Worm (Caenorhabditis elegans): Measurements from ENCODE around the gene ZK353.10.

The ZK353.10 gene

DNA sequence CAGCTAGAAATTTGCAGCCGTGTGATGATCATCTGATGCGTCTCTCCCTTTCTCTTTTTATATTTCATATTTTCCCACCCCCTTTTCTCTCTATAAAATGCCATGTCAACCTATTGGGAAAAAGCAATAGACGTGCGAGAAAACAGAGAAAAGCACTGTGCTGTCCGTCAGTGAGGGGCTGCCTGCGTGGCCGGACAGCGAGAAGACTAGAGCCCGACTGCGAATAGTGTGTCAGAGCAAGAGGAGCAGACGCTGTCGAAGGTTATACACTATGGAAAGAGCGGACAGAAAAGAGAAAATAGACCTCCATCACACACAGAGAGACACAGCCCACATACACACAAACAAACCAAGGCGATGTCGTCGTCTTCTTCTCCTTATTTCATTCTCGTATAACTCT lies 30.9 kb upstream of the ZK353.10 start (continued):
- TF ChIP-seq tlp-1 (tag; optimal IDR thresholded peaks at IDR 0.05) (no peak), nhr-11 (tag; optimal IDR thresholded peaks at IDR 0.05) (no peak), lin-13 (GFP tag; optimal IDR thresholded peaks at IDR 0.05) (peak; percentile 44), mdl-1 (tag; optimal IDR thresholded peaks at IDR 0.05) (peak in 1 of 2 experiments; percentile 63), pqm-1 (tag; optimal IDR thresholded peaks at IDR 0.05) (no peak), C16A3.4 (tag; optimal IDR thresholded peaks at IDR 0.05) (peak; percentile 56), fkh-8 (tag; optimal IDR thresholded peaks at IDR 0.05) (peak; percentile 68), C34B4.2 (tag; optimal IDR thresholded peaks at IDR 0.05) (no peak), fkh-10 (GFP tag; optimal IDR thresholded peaks at IDR 0.05) (no peak), snpc-4 (tag; optimal IDR thresholded peaks at IDR 0.05) (peak; percentile 10), F16B12.6 (tag; optimal IDR thresholded peaks at IDR 0.05) (peak; percentile 39), isw-1 (GFP tag; IDR thresholded peaks at IDR 0.05) (no peak), rnt-1 (tag; optimal IDR thresholded peaks at IDR 0.05) (peak; percentile 22), alr-1 (tag; optimal IDR thresholded peaks at IDR 0.05; ENCODE audit: borderline replicate concordance) (no peak), ztf-4 (tag; optimal IDR thresholded peaks at IDR 0.05) (peak; percentile 13), xbp-1 (tag; optimal IDR thresholded peaks at IDR 0.05) (peak; percentile 62), lsy-2 (tag; optimal IDR thresholded peaks at IDR 0.05) (peak; percentile 49 to 86), lin-14 (GFP tag; optimal IDR thresholded peaks at IDR 0.05) (peak; percentile 85), pax-3 (tag; optimal IDR thresholded peaks at IDR 0.05) (peak; percentile 4), efl-3 (GFP tag; optimal IDR thresholded peaks at IDR 0.05) (no peak), sox-4 (tag; optimal IDR thresholded peaks at IDR 0.05) (no peak), efl-1 (optimal IDR thresholded peaks at IDR 0.05) (peak; percentile 57 to 79), efl-1 (GFP tag; optimal IDR thresholded peaks at IDR 0.05 in 1 of 2) (peak; percentile 37 to 94), nhr-47 (tag; optimal IDR thresholded peaks at IDR 0.05) (peak; percentile 72), elt-3 (tag; optimal IDR thresholded peaks at IDR 0.05) (peak in 2 of 6 experiments; percentile 12 to 18), nhr-20 (tag; optimal IDR thresholded peaks at IDR 0.05) (peak; percentile 71), nhr-237 (tag; optimal IDR thresholded peaks at IDR 0.05) (no peak), elt-2 (tag; optimal IDR thresholded peaks at IDR 0.05) (peak; percentile 43), sup-37 (GFP tag; optimal IDR thresholded peaks at IDR 0.05) (no peak), jun-1 (tag; optimal IDR thresholded peaks at IDR 0.05) (peak; percentile 47), ama-1 (optimal IDR thresholded peaks at IDR 0.05) (peak; percentile 45), nhr-71 (tag; optimal IDR thresholded peaks at IDR 0.05) (peak; percentile 82), blmp-1 (tag; optimal IDR thresholded peaks at IDR 0.05) (peak; percentile 55), nhr-85 (tag) (peak; percentile 60), mab-9 (GFP tag; IDR thresholded peaks at IDR 0.05) (no peak), unc-86 (tag; optimal IDR thresholded peaks at IDR 0.05) (peak; percentile 55), aha-1 (tag; optimal IDR thresholded peaks at IDR 0.05) (no peak), sptf-1 (tag; optimal IDR thresholded peaks at IDR 0.05) (no peak), ztf-11 (tag; optimal IDR thresholded peaks at IDR 0.05) (peak in 1 of 2 experiments; percentile 48)

DNA sequence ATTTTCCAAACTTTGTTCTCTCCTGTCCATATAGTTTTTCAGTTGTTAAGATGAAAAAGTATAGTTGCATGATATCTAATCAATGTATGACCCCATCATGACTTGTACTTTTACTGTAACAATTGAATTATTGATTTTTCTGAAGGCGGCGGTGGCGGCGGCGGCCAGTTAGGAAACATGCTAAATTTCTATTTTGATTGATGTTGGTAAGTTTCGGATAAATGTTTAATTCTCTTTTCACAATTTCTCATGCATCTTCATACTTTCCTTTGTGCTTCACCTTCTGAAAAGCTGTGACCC lies 23.7 kb upstream of the ZK353.10 start, which contains the start of gene sor-1:
sor-1 (plus strand) TSS at position 201 of the 300 bp plus-strand sequence.
- TF ChIP-seq ceh-8 (GFP tag; optimal IDR thresholded peaks at IDR 0.05) (no peak), unc-86 (tag; optimal IDR thresholded peaks at IDR 0.05) (no peak), elt-3 (tag; optimal IDR thresholded peaks at IDR 0.05) (no peak), lsy-2 (tag; optimal IDR thresholded peaks at IDR 0.05) (no peak), egl-27 (tag; optimal IDR thresholded peaks at IDR 0.05) (no peak), efl-1 (optimal IDR thresholded peaks at IDR 0.05) (no peak), efl-1 (GFP tag; optimal IDR thresholded peaks at IDR 0.05 in 1 of 2) (no peak), egl-13 (tag; optimal IDR thresholded peaks at IDR 0.05) (no peak), vab-15 (tag; optimal IDR thresholded peaks at IDR 0.05) (no peak), irx-1 (tag; optimal IDR thresholded peaks at IDR 0.05) (no peak)

All from whole organism, L1 larva.